Worm (Caenorhabditis elegans): Measurements from ENCODE around the gene sdz-18.

DNA sequence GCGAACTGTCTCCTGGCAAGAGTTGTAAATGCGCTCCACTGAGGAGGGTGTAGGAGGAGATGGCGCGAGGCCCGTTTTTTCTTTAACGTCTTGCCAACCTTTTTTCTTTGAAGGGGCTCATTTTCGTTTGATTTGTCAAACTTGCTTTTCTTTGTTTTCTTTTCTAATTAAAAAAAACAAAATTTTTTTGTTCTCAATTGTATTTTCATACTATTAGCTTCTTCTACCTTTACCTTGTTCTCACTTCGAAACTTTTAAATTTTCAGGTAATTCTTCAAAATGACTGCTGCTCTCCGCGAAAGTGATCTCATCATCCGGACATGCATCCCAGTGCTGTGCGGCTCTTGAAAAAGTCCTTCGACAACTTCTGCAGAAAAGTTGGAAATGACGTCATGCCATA, 3.7 kb upstream of the sdz-18 start, which contains the start of gene fbxa-184:
- TF ChIP-seq ama-1 (optimal IDR thresholded peaks at IDR 0.05) (no peak), tbx-2 (tag; optimal IDR thresholded peaks at IDR 0.05) (no peak)

All from whole organism, late embryonic.